Fruit fly (Drosophila melanogaster) whole organism, embryonic: ENCODE data around the gene mRpS18B.
A peak's percentile ranks its signal among the peaks of the same experiment; 100 is the strongest.

ENCODE experiments used
- CG11398 ChIP-seq: fragments of 200-800 bp; sonication (Bioruptor generic); optimal IDR thresholded peaks from 2 replicates; lab custom pipeline; 2016; ENCODE audit warnings: missing biosample characterization, missing genetic modification characterization
- CG15011 ChIP-seq: fragments of 200-800 bp; sonication (Bioruptor generic); optimal IDR thresholded peaks from 3 replicates; lab custom pipeline; 2018; ENCODE audit warnings: missing biosample characterization, mild to moderate bottlenecking, missing genetic modification characterization
- CG17802 ChIP-seq: fragments of 200-800 bp; sonication (Bioruptor generic); optimal IDR thresholded peaks from 2 replicates; lab custom pipeline; 2018; ENCODE audit warnings: missing biosample characterization, mild to moderate bottlenecking, missing genetic modification characterization, moderate library complexity
- CG2120 ChIP-seq: fragments of 200-800 bp; sonication (Bioruptor generic); optimal IDR thresholded peaks from 3 replicates; lab custom pipeline; 2016; ENCODE audit warnings: missing biosample characterization, missing genetic modification characterization
- CG30403 ChIP-seq: fragments of 200-800 bp; sonication (Bioruptor generic); optimal IDR thresholded peaks from 3 replicates; lab custom pipeline; 2016; ENCODE audit warnings: missing biosample characterization, missing genetic modification characterization
- CG43689 ChIP-seq: fragments of 200-800 bp; sonication (Bioruptor generic); IDR thresholded peaks from 2 replicates; pipeline ENCODE4 v1.3.6; 2022; ENCODE audit warnings: missing biosample characterization, missing genetic modification characterization
- CG5245 ChIP-seq: fragments of 200-800 bp; sonication (Bioruptor generic); optimal IDR thresholded peaks from 3 replicates; lab custom pipeline; 2016; ENCODE audit warnings: missing biosample characterization, missing genetic modification characterization
- CG5953 ChIP-seq: fragments of 200-800 bp; sonication (Bioruptor generic); IDR thresholded peaks from 2 replicates; pipeline ENCODE4 v1.3.6; 2022; ENCODE audit warnings: missing biosample characterization, missing genetic modification characterization
- CG7928 ChIP-seq: fragments of 200-800 bp; sonication (Bioruptor generic); optimal IDR thresholded peaks from 2 replicates; lab custom pipeline; 2017; ENCODE audit warnings: missing biosample characterization, mild to moderate bottlenecking, missing genetic modification characterization
- CG7963 ChIP-seq: fragments of 200-800 bp; sonication (Bioruptor generic); IDR thresholded peaks from 3 replicates; pipeline ENCODE4 v1.3.6; 2022; ENCODE audit warnings: missing biosample characterization, missing genetic modification characterization; ENCODE audit not compliant: partially characterized antibody
- CG8478 ChIP-seq: fragments of >200 bp; optimal IDR thresholded peaks from 2 replicates; lab custom pipeline; 2018
- Chrac-16 ChIP-seq: fragments of 200-800 bp; sonication (Bioruptor generic); optimal IDR thresholded peaks from 3 replicates; lab custom pipeline; 2016; ENCODE audit warnings: missing biosample characterization, missing genetic modification characterization
- Dbx ChIP-seq: fragments of 200-800 bp; sonication (Bioruptor generic); IDR thresholded peaks from 3 replicates; pipeline ENCODE4 v1.3.6; 2022; ENCODE audit warnings: missing biosample characterization, missing genetic modification characterization
- Doc3 ChIP-seq: fragments of 200-800 bp; sonication (Bioruptor generic); IDR thresholded peaks from 3 replicates; pipeline ENCODE4 v1.3.6; 2022; ENCODE audit warnings: missing biosample characterization, missing genetic modification characterization; ENCODE audit not compliant: partially characterized antibody
- Ets65A ChIP-seq: fragments of 200-800 bp; sonication (Bioruptor generic); peaks from one replicate; lab custom pipeline; 2016; ENCODE audit warnings: missing biosample characterization, missing genetic modification characterization
- Gsc ChIP-seq: fragments of 200-800 bp; sonication (Bioruptor generic); IDR thresholded peaks from 2 replicates; pipeline ENCODE4 v1.3.6; 2022; ENCODE audit warnings: missing biosample characterization, missing genetic modification characterization
- H15 ChIP-seq: fragments of 200-800 bp; sonication (Bioruptor generic); IDR thresholded peaks from 3 replicates; pipeline ENCODE4 v1.3.6; 2022; ENCODE audit warnings: missing biosample characterization, missing genetic modification characterization
- Hey ChIP-seq: fragments of 200-800 bp; sonication (Bioruptor generic); optimal IDR thresholded peaks from 3 replicates; lab custom pipeline; 2018; ENCODE audit warnings: missing biosample characterization, mild to moderate bottlenecking, missing genetic modification characterization
- Mad ChIP-seq: fragments of 200-800 bp; sonication (Bioruptor generic); optimal IDR thresholded peaks from 2 replicates; lab custom pipeline; 2016; ENCODE audit warnings: missing biosample characterization, missing genetic modification characterization
- Med ChIP-seq: fragments of 200-800 bp; sonication (Bioruptor generic); peaks from one replicate; lab custom pipeline; 2016; ENCODE audit warnings: missing biosample characterization, missing genetic modification characterization, mild to moderate bottlenecking, inconsistent platforms, moderate library complexity
- Myb ChIP-seq: fragments of 200-800 bp; sonication (Bioruptor generic); optimal IDR thresholded peaks from 2 replicates; lab custom pipeline; 2016; ENCODE audit warnings: missing biosample characterization, missing genetic modification characterization
- NC2α ChIP-seq: fragments of 200-800 bp; sonication (Bioruptor generic); optimal IDR thresholded peaks from 2 replicates; lab custom pipeline; 2016; ENCODE audit warnings: missing biosample characterization, missing genetic modification characterization
- Oli ChIP-seq: fragments of 200-800 bp; sonication (Bioruptor generic); optimal IDR thresholded peaks from 2 replicates; lab custom pipeline; 2018; ENCODE audit warnings: missing biosample characterization, mild to moderate bottlenecking, missing genetic modification characterization, moderate library complexity
- amos ChIP-seq: fragments of 200-800 bp; sonication (Bioruptor generic); IDR thresholded peaks from 2 replicates; pipeline ENCODE4 v1.3.6; 2022; ENCODE audit warnings: missing biosample characterization, missing genetic modification characterization; ENCODE audit not compliant: partially characterized antibody
- bbx ChIP-seq: fragments of 200-800 bp; sonication (Bioruptor generic); IDR thresholded peaks from 2 replicates; pipeline ENCODE4 v1.3.6; 2022; ENCODE audit warnings: missing biosample characterization, missing genetic modification characterization; ENCODE audit not compliant: partially characterized antibody
- cad ChIP-seq: fragments of >200 bp; optimal IDR thresholded peaks from 2 replicates; lab custom pipeline; 2017; ENCODE audit warnings: missing biosample characterization, missing genetic modification characterization
- dmrt11E ChIP-seq: fragments of 200-800 bp; sonication (Bioruptor generic); optimal IDR thresholded peaks from 3 replicates; lab custom pipeline; 2018; ENCODE audit warnings: missing biosample characterization, mild to moderate bottlenecking, missing genetic modification characterization, moderate library complexity
- fd64A ChIP-seq: fragments of 200-800 bp; sonication (Bioruptor generic); optimal IDR thresholded peaks from 3 replicates; lab custom pipeline; 2018; ENCODE audit warnings: missing biosample characterization, mild to moderate bottlenecking, missing genetic modification characterization
- fd96Cb ChIP-seq: fragments of 200-800 bp; sonication (Bioruptor generic); optimal IDR thresholded peaks from 2 replicates; lab custom pipeline; 2018; ENCODE audit warnings: missing biosample characterization, mild to moderate bottlenecking, missing genetic modification characterization, moderate library complexity
- ftz-f1 ChIP-seq: fragments of 200-800 bp; sonication (Bioruptor generic); optimal IDR thresholded peaks from 2 replicates; lab custom pipeline; 2016; ENCODE audit warnings: missing biosample characterization, missing genetic modification characterization
- gsb-n ChIP-seq: fragments of 200-800 bp; sonication (Bioruptor generic); optimal IDR thresholded peaks from 3 replicates; lab custom pipeline; 2018; ENCODE audit warnings: missing biosample characterization, mild to moderate bottlenecking, missing genetic modification characterization
- hkb ChIP-seq, 2 experiments: fragments of 200-800 bp in 1 of 2; fragments of >200 bp in 1 of 2; sonication (Bioruptor generic) in 1 of 2; IDR thresholded peaks in 1 of 2; optimal IDR thresholded peaks in 1 of 2; 2 replicates each; pipeline versions ENCODE4 v1.3.6 to Lab custom; 2017 to 2022; ENCODE audit warnings: missing biosample characterization in 1 of 2, missing genetic modification characterization in 1 of 2
- kah ChIP-seq: fragments of 200-800 bp; sonication (Bioruptor generic); optimal IDR thresholded peaks from 2 replicates; lab custom pipeline; 2018; ENCODE audit warnings: missing biosample characterization, mild to moderate bottlenecking, missing genetic modification characterization
- lab ChIP-seq: fragments of 200-800 bp; sonication (Bioruptor generic); optimal IDR thresholded peaks from 3 replicates; lab custom pipeline; 2017; ENCODE audit warnings: missing biosample characterization, missing genetic modification characterization, mild to moderate bottlenecking, moderate library complexity, missing genetic modification reagents
- maf-S ChIP-seq: fragments of 200-800 bp; sonication (Bioruptor generic); optimal IDR thresholded peaks from 2 replicates; lab custom pipeline; 2016; ENCODE audit warnings: missing biosample characterization, missing genetic modification characterization
- mirr ChIP-seq: fragments of 200-800 bp; sonication (Bioruptor generic); optimal IDR thresholded peaks from 3 replicates; lab custom pipeline; 2018; ENCODE audit warnings: missing biosample characterization, mild to moderate bottlenecking, missing genetic modification characterization
- nom ChIP-seq: fragments of 200-800 bp; sonication (Bioruptor generic); optimal IDR thresholded peaks from 2 replicates; lab custom pipeline; 2017; ENCODE audit warnings: missing biosample characterization, missing genetic modification characterization, mild to moderate bottlenecking, moderate library complexity, missing genetic modification reagents
- pfk ChIP-seq: fragments of 200-800 bp; sonication (Bioruptor generic); optimal IDR thresholded peaks from 2 replicates; lab custom pipeline; 2018; ENCODE audit warnings: missing biosample characterization, mild to moderate bottlenecking, missing genetic modification characterization, moderate library complexity
- pita ChIP-seq: fragments of 200-800 bp; sonication (Bioruptor generic); optimal IDR thresholded peaks from 2 replicates; lab custom pipeline; 2017; ENCODE audit warnings: missing biosample characterization, mild to moderate bottlenecking, missing genetic modification characterization
- row ChIP-seq: fragments of 200-800 bp; sonication (Bioruptor generic); IDR thresholded peaks from 3 replicates; pipeline ENCODE4 v1.3.6; 2022; ENCODE audit warnings: missing biosample characterization, missing genetic modification characterization
- sim ChIP-seq: fragments of 200-800 bp; sonication (Bioruptor generic); IDR thresholded peaks from 2 replicates; pipeline ENCODE4 v1.3.6; 2022; ENCODE audit warnings: missing biosample characterization, missing genetic modification characterization
- slp2 ChIP-seq: fragments of 200-800 bp; sonication (Bioruptor generic); optimal IDR thresholded peaks from 2 replicates; lab custom pipeline; 2016; ENCODE audit warnings: missing biosample characterization, missing genetic modification characterization
- so ChIP-seq: fragments of 200-800 bp; sonication (Bioruptor generic); IDR thresholded peaks from 3 replicates; pipeline ENCODE4 v1.3.6; 2022; ENCODE audit warnings: missing biosample characterization, missing genetic modification characterization
- trem ChIP-seq: fragments of 200-800 bp; optimal IDR thresholded peaks from 3 replicates; lab custom pipeline; 2019; ENCODE audit warnings: missing biosample characterization, mild to moderate bottlenecking, missing genetic modification characterization, moderate library complexity
- wdn ChIP-seq: fragments of 200-800 bp; sonication (Bioruptor generic); IDR thresholded peaks from 2 replicates; pipeline ENCODE4 v1.3.6; 2022; ENCODE audit warnings: missing biosample characterization, missing genetic modification characterization

mRpS18B gene

DNA sequence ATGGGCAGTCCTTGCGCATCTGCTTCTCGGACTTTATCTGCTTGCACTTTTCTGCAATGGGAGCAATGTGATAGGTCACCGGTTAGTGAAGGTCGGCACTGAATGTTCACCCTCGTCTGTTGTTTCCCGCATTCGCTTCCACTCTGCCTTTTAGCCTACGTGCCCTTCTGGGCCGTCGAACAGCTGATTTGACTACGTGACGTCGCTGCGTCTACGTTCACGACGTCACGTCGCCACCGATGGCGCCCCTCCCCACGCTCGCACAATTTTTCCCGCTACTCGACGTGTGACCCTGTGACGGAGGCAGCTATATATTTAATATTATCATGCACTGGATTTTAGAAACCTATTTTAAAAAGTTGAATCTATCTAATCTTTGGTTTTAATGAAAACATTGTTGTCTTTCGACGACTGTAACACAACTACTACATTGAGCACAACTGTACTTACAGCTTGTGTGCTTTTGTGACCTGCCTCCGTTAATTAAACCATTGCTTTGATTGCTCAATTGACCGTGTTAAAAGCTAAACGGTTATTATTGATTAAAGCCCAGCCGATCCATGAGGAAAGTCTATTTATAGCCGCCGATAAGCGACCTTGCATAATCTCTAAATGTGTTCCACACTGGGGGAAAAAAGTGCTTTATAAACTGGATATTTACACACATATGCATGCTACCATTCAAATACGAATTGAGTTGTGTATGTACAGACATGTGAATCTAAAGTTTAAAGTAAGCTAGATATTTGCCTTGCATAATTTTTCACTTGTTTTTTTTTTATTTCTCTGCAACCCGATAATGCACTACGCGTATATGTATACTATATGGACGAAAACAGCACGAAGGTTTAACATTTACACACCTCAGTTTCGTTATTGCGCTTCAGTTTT lies 13.8 kb downstream of the mRpS18B start (continued):
- TF ChIP-seq maf-S (GFP tag; lab: Kevin White, UChicago) (no peak), CG7963 (GFP tag; lab: Robert Waterston, UW) (no peak)
- TF ChIP-seq, all 482 proteins: peak for 95

DNA sequence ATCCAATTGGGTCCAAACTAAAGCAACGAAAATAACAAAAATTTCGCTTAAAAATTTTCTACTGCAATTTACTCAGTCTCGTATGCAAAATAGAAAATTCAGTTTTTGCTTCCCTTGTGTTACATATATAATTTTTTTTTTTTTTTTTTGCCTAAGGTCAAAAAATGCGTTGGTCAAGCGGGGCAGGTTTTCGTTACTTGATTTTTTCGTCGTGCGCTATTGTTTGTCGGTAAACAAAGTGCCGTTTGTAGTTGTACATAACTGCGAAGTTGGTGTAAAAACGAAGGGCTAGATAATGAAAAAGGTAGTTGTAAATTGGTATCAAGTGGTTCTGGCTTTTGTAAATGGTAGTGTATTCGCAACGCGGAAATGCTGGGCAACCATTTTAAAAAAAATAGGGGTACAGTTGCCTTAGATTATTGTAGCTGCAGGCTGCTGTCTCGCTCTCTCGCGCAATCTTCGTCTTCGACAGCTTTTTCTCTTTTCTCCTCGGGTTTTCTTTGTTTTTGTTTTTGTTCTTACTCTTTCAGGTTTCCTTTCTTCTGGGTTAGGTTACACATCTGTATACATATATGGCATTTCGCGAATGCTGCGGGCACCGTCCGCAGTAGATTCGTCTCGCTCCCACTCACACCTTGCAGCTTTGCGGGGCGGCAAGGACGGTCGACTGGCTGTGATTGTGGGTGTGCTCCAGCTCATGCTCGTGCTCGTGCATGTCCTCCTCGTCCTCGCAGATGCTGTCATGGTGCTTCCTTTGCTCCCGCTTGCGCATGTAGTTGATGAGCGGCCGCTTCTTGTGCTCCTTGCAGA lies 14.7 kb downstream of the mRpS18B start:
- no peak for TF ChIP-seq slp2 (GFP tag; lab: Kevin White, UChicago)
- TF ChIP-seq row (GFP tag; lab: Robert Waterston, UW): peak; percentile 16; the same call in 1 of the 3 replicates
- no peak for TF ChIP-seq hkb (optimal IDR thresholded peaks at IDR 0.05; lab: Kevin White, UChicago)
- TF ChIP-seq hkb (GFP tag; IDR thresholded peaks at IDR 0.05; lab: Robert Waterston, UW): no peak
- TF ChIP-seq mirr (GFP tag; lab: Kevin White, UChicago): no peak
- no peak for TF ChIP-seq trem
- no peak for TF ChIP-seq CG43689 (GFP tag; lab: Robert Waterston, UW)
- TF ChIP-seq Gsc (GFP tag; lab: Robert Waterston, UW): no peak
- peak; percentile 25 for TF ChIP-seq Med (GFP tag; lab: Kevin White, UChicago)
- TF ChIP-seq so (GFP tag; lab: Robert Waterston, UW): 0 out of 3 replicates have a peak, but pooled peaks have one; percentile 28
- no peak for TF ChIP-seq H15
- TF ChIP-seq CG30403: peak; percentile 1
- TF ChIP-seq Mad (GFP tag; lab: Kevin White, UChicago): no peak
- 0 out of 2 replicates have a peak, but pooled peaks have one; percentile 5 for TF ChIP-seq amos (GFP tag; lab: Robert Waterston, UW)
- no peak for TF ChIP-seq pfk (GFP tag; lab: Kevin White, UChicago)
- TF ChIP-seq dmrt11E (tag; lab: Kevin White, UChicago): no peak
- TF ChIP-seq gsb-n: no peak
- no peak for TF ChIP-seq cad (GFP tag; lab: Kevin White, UChicago)
- no peak for TF ChIP-seq CG5953 (GFP tag; lab: Robert Waterston, UW)
- TF ChIP-seq wdn (GFP tag; lab: Robert Waterston, UW): peak; percentile 47; the same call in 1 of the 2 replicates
- TF ChIP-seq CG5245 (GFP tag; lab: Kevin White, UChicago): no peak
- TF ChIP-seq nom (GFP tag; lab: Kevin White, UChicago): peak; percentile 28
- no peak for TF ChIP-seq Doc3 (GFP tag; lab: Robert Waterston, UW)
- no peak for TF ChIP-seq pita
- no peak for TF ChIP-seq Chrac-16
- TF ChIP-seq fd64A: no peak
- no peak for TF ChIP-seq CG17802 (tag; lab: Kevin White, UChicago)
- 0 out of 3 replicates have a peak, but pooled peaks have one; percentile 30 for TF ChIP-seq Dbx
- no peak for TF ChIP-seq Myb (GFP tag; lab: Kevin White, UChicago)
- no peak for TF ChIP-seq CG15011
- TF ChIP-seq CG11398 (GFP tag; lab: Kevin White, UChicago): no peak
- peak; percentile 13 for TF ChIP-seq CG2120 (GFP tag; lab: Kevin White, UChicago)
- TF ChIP-seq ftz-f1 (GFP tag; lab: Kevin White, UChicago): no peak
- TF ChIP-seq CG8478 (lab: Kevin White, UChicago): peak; percentile 39
- no peak for TF ChIP-seq fd96Cb (tag; lab: Kevin White, UChicago)
- no peak for TF ChIP-seq sim (GFP tag; lab: Robert Waterston, UW)
- no peak for TF ChIP-seq CG7928 (GFP tag; lab: Kevin White, UChicago)
- TF ChIP-seq kah (GFP tag; lab: Kevin White, UChicago): no peak
- TF ChIP-seq NC2α (GFP tag; lab: Kevin White, UChicago): no peak
- peak; percentile 21 for TF ChIP-seq lab (GFP tag; lab: Kevin White, UChicago)
- peak; percentile 34 for TF ChIP-seq Ets65A (GFP tag; lab: Kevin White, UChicago)
- TF ChIP-seq bbx: no peak
- no peak for TF ChIP-seq Hey (tag; lab: Kevin White, UChicago)
- no peak for TF ChIP-seq Oli (tag; lab: Kevin White, UChicago)
